Worm (Caenorhabditis elegans) whole organism, L1 larva: Measurements from ENCODE around the gene ZK673.11.

ENCODE experiments used
- aha-1 ChIP-seq: fragments of 150-350 bp; optimal IDR thresholded peaks from 2 replicates; lab custom pipeline; 2014; ENCODE audit warnings: missing biosample characterization, missing genetic modification characterization
- fkh-10 ChIP-seq: sonication (generic microtip); optimal IDR thresholded peaks from 2 replicates; lab custom pipeline; 2017; ENCODE audit warnings: missing biosample characterization, missing genetic modification reagents, missing genetic modification characterization
- sox-4 ChIP-seq: sonication (generic microtip); optimal IDR thresholded peaks from 2 replicates; lab custom pipeline; 2016; ENCODE audit warnings: missing genetic modification characterization, missing compliant biosample characterization

DNA sequence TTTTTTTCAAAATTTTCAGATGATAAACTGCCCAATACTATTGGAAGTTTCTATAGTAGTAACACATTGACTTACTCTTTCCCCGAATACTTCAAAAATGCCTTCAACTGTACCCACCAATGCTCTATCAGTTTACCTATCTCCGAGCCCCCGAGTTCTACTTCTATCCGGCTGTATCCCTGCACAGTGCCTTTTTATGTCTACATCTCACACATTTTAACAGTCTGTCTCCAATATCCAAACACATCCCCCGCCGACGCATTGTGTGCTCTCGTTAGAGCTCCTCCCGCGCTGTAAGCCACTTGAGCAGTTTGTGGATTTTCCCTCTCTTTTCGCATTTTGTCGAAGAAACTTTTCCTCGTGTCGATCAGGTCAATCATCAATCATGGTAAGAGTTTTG lies 9.5 kb downstream of the ZK673.11 start, which contains the start of gene tnc-2:
- TF ChIP-seq fkh-10 (no peak), aha-1 (tag; lab: Kevin White, UChicago) (no peak), sox-4 (no peak)
